Worm (Caenorhabditis elegans): ENCODE data around the gene clec-21.

clec-21 gene

DNA sequence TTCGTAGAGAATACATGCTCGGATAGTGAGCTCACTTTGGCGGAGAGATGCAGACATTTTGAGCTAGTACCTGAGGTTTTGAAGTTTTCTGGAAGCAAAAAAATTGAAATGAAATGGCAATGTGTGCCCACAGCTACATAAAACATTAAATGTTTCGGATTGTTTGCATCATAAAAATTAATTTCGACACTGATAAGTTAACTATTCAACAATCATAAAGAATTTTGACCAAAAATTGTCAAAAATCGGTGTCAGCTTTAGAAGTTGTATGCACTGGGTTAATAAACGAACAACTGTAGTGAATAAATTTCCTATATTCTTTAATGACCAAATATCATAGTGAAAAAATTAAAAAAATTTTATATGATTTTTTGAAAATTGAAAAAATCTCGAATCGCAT, 34.9 kb upstream of the clec-21 start, which contains the start of gene fbxa-166:
Gene fbxa-166, minus strand, starts transcription at position 101 of the 400 bp plus-strand sequence.
- TF ChIP-seq mdl-1 (tag; optimal IDR thresholded peaks at IDR 0.05) (no peak), dmd-4 (tag; optimal IDR thresholded peaks at IDR 0.05) (no peak), ZK546.5 (tag; optimal IDR thresholded peaks at IDR 0.05) (no peak), Y55F3AM.14 (GFP tag; optimal IDR thresholded peaks at IDR 0.05) (no peak), elt-3 (tag; optimal IDR thresholded peaks at IDR 0.05) (no peak), nhr-23 (tag; optimal IDR thresholded peaks at IDR 0.05) (no peak), unc-55 (GFP tag; optimal IDR thresholded peaks at IDR 0.05) (no peak), blmp-1 (tag; optimal IDR thresholded peaks at IDR 0.05; ENCODE audit: insufficient read depth) (no peak), zag-1 (tag; optimal IDR thresholded peaks at IDR 0.05) (no peak), ceh-82 (tag; optimal IDR thresholded peaks at IDR 0.05) (no peak), nhr-6 (tag; optimal IDR thresholded peaks at IDR 0.05) (no peak), nhr-11 (tag; optimal IDR thresholded peaks at IDR 0.05) (no peak), ztf-11 (tag; optimal IDR thresholded peaks at IDR 0.05) (no peak), nhr-77 (tag; optimal IDR thresholded peaks at IDR 0.05) (no peak), nhr-12 (tag; optimal IDR thresholded peaks at IDR 0.05) (no peak), peb-1 (tag; optimal IDR thresholded peaks at IDR 0.05) (no peak), mbf-1 (tag; optimal IDR thresholded peaks at IDR 0.05) (no peak), egl-27 (tag; optimal IDR thresholded peaks at IDR 0.05) (no peak), snpc-4 (tag; optimal IDR thresholded peaks at IDR 0.05) (no peak)

DNA sequence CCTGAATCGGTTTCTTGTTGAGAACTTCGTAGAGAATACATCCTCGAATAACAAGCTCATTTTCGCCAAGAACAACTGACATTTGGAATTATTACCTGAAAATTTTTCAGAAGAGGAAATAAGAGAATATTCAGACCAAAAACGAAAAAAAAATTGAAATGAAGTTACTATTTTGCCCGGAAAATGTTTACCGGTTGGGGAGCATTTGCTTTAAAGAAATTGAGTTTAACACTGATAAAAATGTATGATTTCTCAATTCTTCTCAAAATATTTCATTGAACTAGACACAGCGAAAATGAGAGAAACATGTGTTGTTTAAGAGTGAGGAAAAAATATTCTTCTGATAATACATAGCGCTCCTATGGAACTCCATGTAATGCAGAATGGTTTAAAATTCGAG, 32.3 kb upstream of the clec-21 start, which contains the start of gene fbxa-165:
Gene fbxa-165, minus strand, starts transcription at position 101 of the 400 bp plus-strand sequence.
- TF ChIP-seq nhr-11 (tag; optimal IDR thresholded peaks at IDR 0.05) (no peak), ama-1 (optimal IDR thresholded peaks at IDR 0.05) (no peak), ztf-11 (tag; optimal IDR thresholded peaks at IDR 0.05) (no peak), ZK546.5 (tag; optimal IDR thresholded peaks at IDR 0.05) (no peak), zag-1 (tag; optimal IDR thresholded peaks at IDR 0.05) (no peak), F13H6.1 (tag; optimal IDR thresholded peaks at IDR 0.05) (no peak), C34F6.9 (tag; optimal IDR thresholded peaks at IDR 0.05) (no peak), elt-3 (tag; optimal IDR thresholded peaks at IDR 0.05) (no peak), nhr-12 (tag; optimal IDR thresholded peaks at IDR 0.05) (no peak), nhr-25 (tag; optimal IDR thresholded peaks at IDR 0.05) (no peak), unc-39 (tag; optimal IDR thresholded peaks at IDR 0.05) (no peak), ceh-16 (tag; optimal IDR thresholded peaks at IDR 0.05) (no peak), lsy-2 (tag; optimal IDR thresholded peaks at IDR 0.05) (no peak), fos-1 (tag; optimal IDR thresholded peaks at IDR 0.05) (no peak)

DNA sequence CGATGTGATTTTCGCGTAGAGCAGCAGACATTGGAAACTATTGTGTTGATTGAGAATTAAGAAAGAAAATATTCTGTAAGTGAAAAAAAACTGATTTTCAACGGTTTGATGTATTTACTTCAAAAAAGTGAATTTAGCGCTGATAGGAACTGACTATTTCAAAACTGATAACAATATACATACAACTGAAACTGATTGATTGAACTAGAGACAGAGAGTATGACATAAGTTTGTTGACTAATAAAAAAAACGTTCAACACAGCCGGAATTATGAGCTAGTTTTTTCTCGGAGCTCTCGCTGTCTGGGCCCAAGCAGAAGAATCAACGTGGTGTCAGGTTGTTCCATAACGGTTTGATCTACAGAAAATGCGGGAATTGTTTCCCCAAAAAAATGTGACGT, 29.9 kb upstream of the clec-21 start, which contains the start of gene fbxa-164:
Gene fbxa-164, minus strand, starts transcription at position 101 of the 400 bp plus-strand sequence.
- TF ChIP-seq zag-1 (tag; optimal IDR thresholded peaks at IDR 0.05) (no peak), elt-1 (tag; optimal IDR thresholded peaks at IDR 0.05) (no peak), R02D3.7 (tag; optimal IDR thresholded peaks at IDR 0.05) (no peak), sma-3 (GFP tag; optimal IDR thresholded peaks at IDR 0.05) (no peak), sem-4 (tag; optimal IDR thresholded peaks at IDR 0.05) (no peak), nhr-237 (tag; optimal IDR thresholded peaks at IDR 0.05) (no peak), ceh-16 (tag; optimal IDR thresholded peaks at IDR 0.05) (no peak), sma-9 (GFP tag; optimal IDR thresholded peaks at IDR 0.05) (no peak), sma-9 (tag; optimal IDR thresholded peaks at IDR 0.05) (no peak), nhr-11 (tag; optimal IDR thresholded peaks at IDR 0.05) (no peak), C34F6.9 (tag; optimal IDR thresholded peaks at IDR 0.05) (no peak), peb-1 (tag; optimal IDR thresholded peaks at IDR 0.05) (no peak), lsy-2 (tag; optimal IDR thresholded peaks at IDR 0.05) (no peak), lin-11 (tag; optimal IDR thresholded peaks at IDR 0.05) (no peak), lin-39 (tag; optimal IDR thresholded peaks at IDR 0.05) (no peak)

- TF ChIP-seq ceh-16 (tag; optimal IDR thresholded peaks at IDR 0.05) (no peak), crh-2 (tag; optimal IDR thresholded peaks at IDR 0.05) (no peak), mab-5 (tag; optimal IDR thresholded peaks at IDR 0.05) (no peak)
Observed at ce11 chrII:1610630-1611029, 26.6 kb upstream of the clec-21 start, which contains the start of gene fbxa-163. Gene fbxa-163, minus strand, starts transcription at chrII:1610730.
